Worm (Caenorhabditis elegans): ENCODE data around the gene T11F8.4.

ce11 chrIV:5469739-5470138 lies 6.6 kb downstream of the T11F8.4 start, which contains the start of gene rme-2:
- TF ChIP-seq ama-1 (optimal IDR thresholded peaks at IDR 0.05) (no peak), ama-1 (GFP tag; optimal IDR thresholded peaks at IDR 0.05) (no peak), attf-6 (GFP tag; IDR thresholded peaks at IDR 0.05) (peak; percentile 83), pha-4 (tag; optimal IDR thresholded peaks at IDR 0.05) (no peak), snpc-3.4 (tag; optimal IDR thresholded peaks at IDR 0.05) (peak; percentile 91), mxl-1 (tag; optimal IDR thresholded peaks at IDR 0.05) (no peak), die-1 (tag; optimal IDR thresholded peaks at IDR 0.05) (no peak), Y79H2A.3 (GFP tag; conservative IDR thresholded peaks at IDR 0.05) (no peak), Y53F4B.3 (GFP tag; IDR thresholded peaks at IDR 0.05) (no peak), him-1 (tag; optimal IDR thresholded peaks at IDR 0.05) (peak; percentile 73), unc-62 (GFP tag; optimal IDR thresholded peaks at IDR 0.05) (no peak), efl-1 (GFP tag; optimal IDR thresholded peaks at IDR 0.05) (peak; percentile 99), F37B4.10 (GFP tag; IDR thresholded peaks at IDR 0.05) (no peak), nhr-90 (tag; optimal IDR thresholded peaks at IDR 0.05) (no peak)

All from whole organism, young adult.